Worm (Caenorhabditis elegans) whole organism, L3 larva: ENCODE data around the gene cah-2.

Experiments used
- R02D3.7 ChIP-seq: fragments of 150-350 bp; optimal IDR thresholded peaks from 2 replicates; lab custom pipeline; 2014; ENCODE audit warnings: missing biosample characterization, missing genetic modification characterization
- ama-1 ChIP-seq: fragments of 150-350 bp; optimal IDR thresholded peaks from 2 replicates; lab custom pipeline; 2018
- ceh-82 ChIP-seq: fragments of 150-350 bp; optimal IDR thresholded peaks from 2 replicates; lab custom pipeline; 2014; ENCODE audit warnings: missing biosample characterization, missing genetic modification characterization
- fos-1 ChIP-seq: fragments of 150-350 bp; optimal IDR thresholded peaks from 2 replicates; lab custom pipeline; 2014; ENCODE audit warnings: missing biosample characterization, missing genetic modification characterization
- lin-39 ChIP-seq: fragments of 150-350 bp; optimal IDR thresholded peaks from 2 replicates; lab custom pipeline; 2018; ENCODE audit warnings: missing biosample characterization, missing genetic modification reagents, missing genetic modification characterization
- mdl-1 ChIP-seq: fragments of 150-350 bp; optimal IDR thresholded peaks from 2 replicates; lab custom pipeline; 2014; ENCODE audit warnings: missing biosample characterization, missing genetic modification characterization
- nfya-1 ChIP-seq: sonication (generic microtip); optimal IDR thresholded peaks from 2 replicates; lab custom pipeline; 2017; ENCODE audit warnings: missing genetic modification characterization, mild to moderate bottlenecking, missing compliant biosample characterization, antibody characterized with exemption, moderate library complexity; ENCODE audit not compliant: insufficient read depth
- nhr-12 ChIP-seq: fragments of 150-350 bp; optimal IDR thresholded peaks from 2 replicates; lab custom pipeline; 2014; ENCODE audit warnings: missing biosample characterization, missing genetic modification characterization
- nhr-25 ChIP-seq: sonication (generic microtip); optimal IDR thresholded peaks from 2 replicates; lab custom pipeline; 2017; ENCODE audit warnings: missing biosample characterization, missing genetic modification characterization

DNA sequence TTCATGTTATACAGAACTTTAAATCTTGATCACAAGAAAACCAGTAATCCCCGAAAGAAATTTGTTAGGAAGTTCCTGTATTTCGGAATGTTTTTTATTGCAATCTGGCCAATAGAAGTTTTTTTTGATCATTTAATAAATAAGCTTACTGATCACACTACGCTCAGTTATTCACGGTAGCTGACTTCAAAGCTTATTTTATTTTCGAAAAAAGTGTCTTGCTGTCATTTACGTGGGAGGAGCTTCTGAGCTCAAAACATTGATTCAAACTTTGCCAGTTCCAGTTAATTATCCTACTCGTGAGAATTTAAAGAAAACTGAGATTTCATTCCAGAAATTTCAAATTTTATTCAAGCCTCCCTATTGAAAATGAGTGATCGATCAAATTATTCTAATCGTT, 50.6 kb downstream of the cah-2 start, which contains the start of gene srd-54:
- TF ChIP-seq mdl-1 (no peak), ceh-82 (tag; lab: Kevin White, UChicago) (no peak), nhr-25 (tag; lab: Kevin White, UChicago) (no peak), nhr-12 (tag; lab: Kevin White, UChicago) (no peak), fos-1 (tag; lab: Kevin White, UChicago) (no peak), nfya-1 (tag; lab: Kevin White, UChicago) (no peak), ama-1 (no peak), lin-39 (tag; lab: Kevin White, UChicago) (no peak), R02D3.7 (tag; lab: Kevin White, UChicago) (no peak)
